Fruit fly (Drosophila melanogaster): ENCODE data around the gene CG5946.

The CG5946 gene

dm6 chr3L:11833296-11833717 is 11.2 kb upstream of the CG5946 start, which contains the start of gene CycA (continued):
- TF ChIP-seq jumu (GFP tag; optimal IDR thresholded peaks at IDR 0.05) (no peak), CTCF (GFP tag; optimal IDR thresholded peaks at IDR 0.05) (peak; percentile 3), row (GFP tag; IDR thresholded peaks at IDR 0.05) (peak; percentile 13; the same call in 1 of the 3 replicates), CG11085 (GFP tag; IDR thresholded peaks at IDR 0.05) (no peak), mam (GFP tag; optimal IDR thresholded peaks at IDR 0.05) (no peak), CG16815 (GFP tag; optimal IDR thresholded peaks at IDR 0.05) (no peak), CG8924 (tag; optimal IDR thresholded peaks at IDR 0.05) (peak; percentile 66), crc (GFP tag; optimal IDR thresholded peaks at IDR 0.05) (no peak), Optix (GFP tag; IDR thresholded peaks at IDR 0.05) (no peak), ash1 (GFP tag; optimal IDR thresholded peaks at IDR 0.05) (no peak), CG9932 (GFP tag; IDR thresholded peaks at IDR 0.05) (no peak), nau (GFP tag; optimal IDR thresholded peaks at IDR 0.05) (no peak), Sox100B (GFP tag; optimal IDR thresholded peaks at IDR 0.05) (no peak), CG12942 (GFP tag; optimal IDR thresholded peaks at IDR 0.05) (no peak), CG17186 (GFP tag; optimal IDR thresholded peaks at IDR 0.05) (peak; percentile 73), usp (GFP tag; optimal IDR thresholded peaks at IDR 0.05) (no peak), CG15479 (GFP tag; optimal IDR thresholded peaks at IDR 0.05) (no peak), CG1529 (GFP tag; optimal IDR thresholded peaks at IDR 0.05) (no peak), disco-r (GFP tag; optimal IDR thresholded peaks at IDR 0.05) (no peak), Lim3 (GFP tag; IDR thresholded peaks at IDR 0.05) (no peak), CG1603 (tag; optimal IDR thresholded peaks at IDR 0.05) (peak; percentile 59), Jarid2 (GFP tag; optimal IDR thresholded peaks at IDR 0.05) (no peak), CG7963 (GFP tag; IDR thresholded peaks at IDR 0.05; ENCODE audit: partially characterized antibody) (peak; percentile 61; the same call in 1 of the 3 replicates), eve (GFP tag; optimal IDR thresholded peaks at IDR 0.05) (no peak), CG6254 (GFP tag; optimal IDR thresholded peaks at IDR 0.05) (no peak), ato (GFP tag; IDR thresholded peaks at IDR 0.05; ENCODE audit: partially characterized antibody) (peak; percentile 85), wek (GFP tag; optimal IDR thresholded peaks at IDR 0.05) (peak; percentile 32), CG42726 (GFP tag; IDR thresholded peaks at IDR 0.05; ENCODE audit: partially characterized antibody) (peak; percentile 91), CG17328 (GFP tag; IDR thresholded peaks at IDR 0.05) (no peak), lola (GFP tag; optimal IDR thresholded peaks at IDR 0.05) (peak in 1 of 3 experiments; percentile 9), Fer1 (GFP tag; optimal IDR thresholded peaks at IDR 0.05) (peak; percentile 37), CG18011 (GFP tag; optimal IDR thresholded peaks at IDR 0.05) (no peak), Ets97D (GFP tag; optimal IDR thresholded peaks at IDR 0.05) (peak; percentile 83), hbn (GFP tag; IDR thresholded peaks at IDR 0.05; ENCODE audit: partially characterized antibody) (peak; percentile 78), HmgD (GFP tag; optimal IDR thresholded peaks at IDR 0.05) (peak; percentile 10), CG12104 (GFP tag; optimal IDR thresholded peaks at IDR 0.05) (no peak), Stat92E (GFP tag; optimal IDR thresholded peaks at IDR 0.05) (peak in 1 of 3 experiments; percentile 69), klu (GFP tag; IDR thresholded peaks at IDR 0.05) (no peak), Camta (GFP tag; optimal IDR thresholded peaks at IDR 0.05) (peak; percentile 6), CG4617 (GFP tag; optimal IDR thresholded peaks at IDR 0.05; ENCODE audit: borderline replicate concordance) (peak; percentile 29), slbo (GFP tag; IDR thresholded peaks at IDR 0.05) (no peak), Rx (GFP tag; IDR thresholded peaks at IDR 0.05) (no peak), gro (GFP tag; optimal IDR thresholded peaks at IDR 0.05) (peak; percentile 55), BtbVII (GFP tag; optimal IDR thresholded peaks at IDR 0.05) (no peak), CG4328 (GFP tag; optimal IDR thresholded peaks at IDR 0.05) (no peak), CG12391 (tag; optimal IDR thresholded peaks at IDR 0.05) (peak; percentile 25), CG10267 (tag; optimal IDR thresholded peaks at IDR 0.05) (peak; percentile 62), zfh2 (GFP tag; optimal IDR thresholded peaks at IDR 0.05) (peak; percentile 26), CoRest (tag; optimal IDR thresholded peaks at IDR 0.05) (peak; percentile 65), CG9215 (GFP tag; IDR thresholded peaks at IDR 0.05) (peak; percentile 99), CG4282 (GFP tag; optimal IDR thresholded peaks at IDR 0.05) (peak; percentile 26)

Data from whole organism, embryonic.